Worm (Caenorhabditis elegans): ENCODE data around the gene Y81G3A.6.

- TF ChIP-seq elt-3 (tag; optimal IDR thresholded peaks at IDR 0.05): no peak
- TF ChIP-seq nhr-77 (tag; optimal IDR thresholded peaks at IDR 0.05): no peak
These were observed 14.0 kb upstream of the Y81G3A.6 start for ce11 chrII:13096345-13096744.

Data from whole organism, L2 larva.